Fruit fly (Drosophila melanogaster): ENCODE results near the gene GABA-B-R3.

DNA sequence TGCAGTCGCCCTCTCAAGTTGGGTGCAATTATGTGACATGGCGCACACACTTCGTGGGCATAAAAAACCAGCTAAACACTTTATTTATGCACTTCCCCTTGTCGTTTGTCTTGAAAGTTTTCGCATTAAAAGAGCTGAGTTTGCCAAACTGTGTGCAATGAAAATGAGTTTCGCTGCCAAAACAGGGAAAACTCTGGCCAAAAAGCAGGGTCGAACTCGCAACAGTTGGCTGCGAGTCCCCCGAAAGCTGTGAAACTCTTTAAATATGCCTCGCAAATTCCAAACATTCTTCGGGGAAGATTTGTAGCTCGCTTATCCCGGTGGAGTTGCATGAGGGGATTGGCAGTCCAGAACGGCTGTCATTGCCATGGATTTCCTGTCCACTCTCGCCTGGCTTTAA is 30.4 kb downstream of the GABA-B-R3 start, which contains the start of gene Gr21a:
- TF ChIP-seq CG8478 (optimal IDR thresholded peaks at IDR 0.05) (no peak), usp (GFP tag; optimal IDR thresholded peaks at IDR 0.05) (no peak), psq (optimal IDR thresholded peaks at IDR 0.05) (no peak)
